Worm (Caenorhabditis elegans): Measurements from ENCODE around the gene arcp-1.

ce11 chrIII:3795933-3796332, 36.7 kb upstream of the arcp-1 start:
- TF ChIP-seq nhr-76 (tag; optimal IDR thresholded peaks at IDR 0.05), result no peak
- no peak for TF ChIP-seq lin-13 (tag; optimal IDR thresholded peaks at IDR 0.05)
- TF ChIP-seq pha-4 (tag; optimal IDR thresholded peaks at IDR 0.05), result no peak
- no peak for TF ChIP-seq unc-62 (GFP tag; optimal IDR thresholded peaks at IDR 0.05)
- no peak for TF ChIP-seq ceh-43 (GFP tag; optimal IDR thresholded peaks at IDR 0.05)
- TF ChIP-seq nhr-28 (tag; optimal IDR thresholded peaks at IDR 0.05), result no peak
- no peak for TF ChIP-seq ztf-11 (tag; optimal IDR thresholded peaks at IDR 0.05)
- no peak for TF ChIP-seq ces-1 (GFP tag; optimal IDR thresholded peaks at IDR 0.05)
- no peak for TF ChIP-seq mep-1 (tag; optimal IDR thresholded peaks at IDR 0.05)
- TF ChIP-seq unc-39 (tag; optimal IDR thresholded peaks at IDR 0.05), result no peak
- TF ChIP-seq elt-1 (tag; optimal IDR thresholded peaks at IDR 0.05; ENCODE audit: borderline replicate concordance, insufficient read depth), result no peak

All from whole organism, mixed stage, embryonic.